Worm (Caenorhabditis elegans) whole organism, L2 larva: ENCODE results near the gene C53D6.11.

Experiments used
- blmp-1 ChIP-seq: sonication (generic microtip); optimal IDR thresholded peaks from 2 replicates; lab custom pipeline; 2017; ENCODE audit warnings: missing genetic modification characterization, mild to moderate bottlenecking, missing compliant biosample characterization, antibody characterized with exemption, moderate library complexity; ENCODE audit not compliant: insufficient read depth
- nhr-21 ChIP-seq: fragments of 150-350 bp; optimal IDR thresholded peaks from 2 replicates; lab custom pipeline; 2014; ENCODE audit warnings: missing biosample characterization, missing genetic modification characterization
- nhr-23 ChIP-seq: fragments of 150-350 bp; optimal IDR thresholded peaks from 2 replicates; lab custom pipeline; 2014; ENCODE audit warnings: missing biosample characterization, missing genetic modification reagents, missing genetic modification characterization
- nhr-25 ChIP-seq: fragments of 150-350 bp; sonication (generic microtip); optimal IDR thresholded peaks from 3 replicates; lab custom pipeline; 2014; ENCODE audit warnings: missing biosample characterization, missing genetic modification characterization
- nhr-6 ChIP-seq: fragments of 150-350 bp; optimal IDR thresholded peaks from 2 replicates; lab custom pipeline; 2014; ENCODE audit warnings: missing biosample characterization, missing genetic modification characterization
- sem-4 ChIP-seq: fragments of 150-350 bp; optimal IDR thresholded peaks from 2 replicates; lab custom pipeline; 2014; ENCODE audit warnings: missing biosample characterization, missing genetic modification reagents, missing genetic modification characterization
- sma-9 ChIP-seq, 2 experiments: fragments of 150-350 bp in 1 of 2; sonication (generic microtip) in 1 of 2; optimal IDR thresholded peaks; 2 replicates each; lab custom pipeline; 2014 to 2016; ENCODE audit warnings: missing genetic modification characterization in 2 of 2, mild to moderate bottlenecking in 1 of 2, missing biosample characterization in 1 of 2, missing compliant biosample characterization in 1 of 2, missing genetic modification reagents in 1 of 2, moderate library complexity in 1 of 2
- ztf-1 ChIP-seq: fragments of 200-800 bp; sonication (Bioruptor generic); conservative IDR thresholded peaks from 2 replicates; pipeline ENCODE4 v1.3.6; 2022; ENCODE audit warnings: missing genetic modification characterization, missing compliant biosample characterization

C53D6.11 gene

DNA sequence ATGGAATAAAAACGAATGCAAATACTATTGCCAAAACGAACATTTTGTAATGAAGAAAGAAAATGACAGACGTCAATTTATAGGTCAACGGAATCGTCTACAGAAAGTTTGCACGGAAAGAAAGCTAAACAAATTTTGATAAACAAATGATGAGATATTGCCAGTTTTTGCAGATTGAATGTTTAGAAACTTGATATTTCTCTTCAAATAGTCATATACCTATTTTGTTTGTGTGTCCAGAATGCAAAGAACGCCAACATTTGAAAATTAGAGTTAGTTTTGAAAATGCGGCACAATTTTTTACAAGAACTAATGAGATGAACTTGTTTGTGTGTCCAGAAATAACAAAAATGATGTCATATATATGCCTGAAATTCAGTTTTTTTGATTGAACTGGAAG is 34.9 kb downstream of the C53D6.11 start, which contains the start of gene Y73F4A.1:
Gene Y73F4A.1 (minus strand): TSS at position 101 of the 400 bp plus-strand sequence.
- no peak for TF ChIP-seq sem-4 (tag; lab: Kevin White, UChicago)

DNA sequence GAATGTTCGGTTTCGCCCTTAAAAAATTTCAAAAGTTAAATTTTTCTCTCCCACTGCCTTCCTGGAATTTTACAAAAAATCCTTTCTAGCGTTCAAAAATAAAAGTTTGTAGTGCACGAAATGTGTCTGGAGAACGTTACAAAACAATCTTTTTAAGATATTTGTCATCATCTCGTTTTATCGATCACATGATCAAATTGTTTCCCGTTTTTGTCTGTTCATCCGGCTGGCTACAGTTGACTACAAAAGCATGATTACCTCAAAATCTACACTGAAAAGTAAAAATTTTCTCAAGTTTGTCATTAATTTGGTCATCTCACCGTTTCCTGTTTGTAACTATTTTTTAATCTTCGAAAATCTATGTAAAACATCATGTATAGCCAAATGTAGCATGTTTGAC is 40.7 kb downstream of the C53D6.11 start:
- no peak for TF ChIP-seq nhr-6
- TF ChIP-seq nhr-25 (tag; lab: Kevin White, UChicago) = peak; percentile 30
- TF ChIP-seq, all 48 proteins: peak for 1

ce11 chrIV:9051510-9052175 is 41.3 kb downstream of the C53D6.11 start:
- TF ChIP-seq sma-9 (GFP tag; optimal IDR thresholded peaks at IDR 0.05; lab: Kevin White, UChicago) (peak; percentile 34), sma-9 (tag; optimal IDR thresholded peaks at IDR 0.05; lab: Kevin White, UChicago) (no peak), blmp-1 (peak; percentile 74), nhr-25 (tag; lab: Kevin White, UChicago) (peak; percentile 38), ztf-1 (GFP tag; lab: Robert Waterston, UW) (no peak)
- TF ChIP-seq, all 48 proteins: peak for 3

- TF ChIP-seq nhr-21 (tag; lab: Kevin White, UChicago) (peak; percentile 1), nhr-23 (tag; lab: Kevin White, UChicago) (no peak), sma-9 (GFP tag; optimal IDR thresholded peaks at IDR 0.05; lab: Kevin White, UChicago) (peak; percentile 3), sma-9 (tag; optimal IDR thresholded peaks at IDR 0.05; lab: Kevin White, UChicago) (no peak)
These were observed 43.0 kb downstream of the C53D6.11 start for ce11 chrIV:9053403-9053802.
